Worm (Caenorhabditis elegans) whole organism, L2 larva: Measurements from ENCODE around the gene C01G10.4.

ENCODE experiments used
- C34F6.9 ChIP-seq: fragments of 150-350 bp; optimal IDR thresholded peaks from 2 replicates; lab custom pipeline; 2014; ENCODE audit warnings: missing biosample characterization, missing genetic modification characterization
- Y55F3AM.14 ChIP-seq: fragments of 200-800 bp; sonication (Bioruptor generic); optimal IDR thresholded peaks from 2 replicates; lab custom pipeline; 2018; ENCODE audit warnings: mild to moderate bottlenecking, missing genetic modification characterization, missing compliant biosample characterization
- ZK546.5 ChIP-seq: sonication (generic microtip); optimal IDR thresholded peaks from 2 replicates; lab custom pipeline; 2017; ENCODE audit warnings: missing biosample characterization, missing genetic modification characterization
- aly-2 ChIP-seq: fragments of 150-350 bp; optimal IDR thresholded peaks from 2 replicates; lab custom pipeline; 2014; ENCODE audit warnings: missing biosample characterization, missing genetic modification characterization
- ama-1 ChIP-seq: fragments of 150-350 bp; optimal IDR thresholded peaks from 2 replicates; lab custom pipeline; 2018; ENCODE audit warnings: inconsistent platforms
- blmp-1 ChIP-seq: sonication (generic microtip); optimal IDR thresholded peaks from 2 replicates; lab custom pipeline; 2017; ENCODE audit warnings: missing genetic modification characterization, mild to moderate bottlenecking, missing compliant biosample characterization, antibody characterized with exemption, moderate library complexity; ENCODE audit not compliant: insufficient read depth
- ceh-16 ChIP-seq: fragments of 150-350 bp; optimal IDR thresholded peaks from 2 replicates; lab custom pipeline; 2014; ENCODE audit warnings: missing biosample characterization, missing genetic modification characterization
- ceh-82 ChIP-seq: fragments of 150-350 bp; optimal IDR thresholded peaks from 2 replicates; lab custom pipeline; 2014; ENCODE audit warnings: missing biosample characterization, missing genetic modification characterization
- crh-2 ChIP-seq: sonication (generic microtip); optimal IDR thresholded peaks from 2 replicates; lab custom pipeline; 2017; ENCODE audit warnings: missing biosample characterization, missing genetic modification characterization
- dmd-4 ChIP-seq: sonication (generic microtip); optimal IDR thresholded peaks from 2 replicates; lab custom pipeline; 2017; ENCODE audit warnings: missing biosample characterization, missing genetic modification characterization
- egl-27 ChIP-seq: sonication (generic microtip); optimal IDR thresholded peaks from 3 replicates; lab custom pipeline; 2017; ENCODE audit warnings: missing biosample characterization, missing genetic modification reagents, missing genetic modification characterization
- elt-1 ChIP-seq: fragments of 150-350 bp; optimal IDR thresholded peaks from 2 replicates; lab custom pipeline; 2014; ENCODE audit warnings: missing biosample characterization, missing genetic modification characterization
- elt-3 ChIP-seq: sonication (generic microtip); optimal IDR thresholded peaks from 2 replicates; lab custom pipeline; 2017; ENCODE audit warnings: missing biosample characterization, missing genetic modification characterization
- fos-1 ChIP-seq: fragments of 150-350 bp; optimal IDR thresholded peaks from 2 replicates; lab custom pipeline; 2014; ENCODE audit warnings: missing biosample characterization, missing genetic modification characterization
- gmeb-1 ChIP-seq: fragments of 150-350 bp; optimal IDR thresholded peaks from 2 replicates; lab custom pipeline; 2014; ENCODE audit warnings: missing biosample characterization, missing genetic modification characterization
- lin-11 ChIP-seq: fragments of 150-350 bp; sonication (generic microtip); optimal IDR thresholded peaks from 2 replicates; lab custom pipeline; 2014; ENCODE audit warnings: missing biosample characterization, missing genetic modification characterization, inconsistent platforms, mixed read lengths
- lin-13 ChIP-seq: fragments of 150-350 bp; optimal IDR thresholded peaks from 2 replicates; lab custom pipeline; 2014; ENCODE audit warnings: missing biosample characterization, missing genetic modification reagents, missing genetic modification characterization
- lsy-2 ChIP-seq, 2 experiments: fragments of 150-350 bp in 1 of 2; sonication (generic microtip) in 1 of 2; optimal IDR thresholded peaks; 2 replicates each; lab custom pipeline; 2014 to 2017; ENCODE audit warnings: missing biosample characterization in 2 of 2, missing genetic modification characterization in 2 of 2
- mab-5 ChIP-seq: fragments of 150-350 bp; optimal IDR thresholded peaks from 2 replicates; lab custom pipeline; 2014; ENCODE audit warnings: missing biosample characterization, missing genetic modification characterization
- nhr-10 ChIP-seq: sonication (generic microtip); optimal IDR thresholded peaks from 2 replicates; lab custom pipeline; 2017; ENCODE audit warnings: missing biosample characterization, missing genetic modification characterization
- nhr-11 ChIP-seq: fragments of 150-350 bp; optimal IDR thresholded peaks from 2 replicates; lab custom pipeline; 2014; ENCODE audit warnings: missing biosample characterization, missing genetic modification characterization
- nhr-12 ChIP-seq: fragments of 150-350 bp; optimal IDR thresholded peaks from 2 replicates; lab custom pipeline; 2014; ENCODE audit warnings: missing biosample characterization, missing genetic modification characterization
- nhr-129 ChIP-seq: fragments of 150-350 bp; optimal IDR thresholded peaks from 2 replicates; lab custom pipeline; 2014; ENCODE audit warnings: missing biosample characterization, missing genetic modification characterization
- nhr-237 ChIP-seq: fragments of 150-350 bp; optimal IDR thresholded peaks from 2 replicates; lab custom pipeline; 2014; ENCODE audit warnings: missing biosample characterization, missing genetic modification characterization
- nhr-25 ChIP-seq: fragments of 150-350 bp; sonication (generic microtip); optimal IDR thresholded peaks from 3 replicates; lab custom pipeline; 2014; ENCODE audit warnings: missing biosample characterization, missing genetic modification characterization
- nhr-6 ChIP-seq: fragments of 150-350 bp; optimal IDR thresholded peaks from 2 replicates; lab custom pipeline; 2014; ENCODE audit warnings: missing biosample characterization, missing genetic modification characterization
- peb-1 ChIP-seq: fragments of 150-350 bp; optimal IDR thresholded peaks from 2 replicates; lab custom pipeline; 2014; ENCODE audit warnings: missing biosample characterization, missing genetic modification characterization
- skn-1 ChIP-seq: sonication (generic microtip); optimal IDR thresholded peaks from 2 replicates; lab custom pipeline; 2017; ENCODE audit warnings: missing biosample characterization, missing genetic modification characterization
- sma-3 ChIP-seq: sonication (generic microtip); optimal IDR thresholded peaks from 2 replicates; lab custom pipeline; 2016; ENCODE audit warnings: missing genetic modification reagents, missing genetic modification characterization, missing compliant biosample characterization
- sma-9 ChIP-seq, 2 experiments: fragments of 150-350 bp in 1 of 2; sonication (generic microtip) in 1 of 2; optimal IDR thresholded peaks; 2 replicates each; lab custom pipeline; 2014 to 2016; ENCODE audit warnings: missing genetic modification characterization in 2 of 2, mild to moderate bottlenecking in 1 of 2, missing biosample characterization in 1 of 2, missing compliant biosample characterization in 1 of 2, missing genetic modification reagents in 1 of 2, moderate library complexity in 1 of 2
- unc-39 ChIP-seq: fragments of 150-350 bp; optimal IDR thresholded peaks from 2 replicates; lab custom pipeline; 2014; ENCODE audit warnings: missing biosample characterization, missing genetic modification characterization
- unc-55 ChIP-seq: fragments of 150-350 bp; sonication (generic microtip); optimal IDR thresholded peaks from 3 replicates; lab custom pipeline; 2014; ENCODE audit warnings: missing biosample characterization, missing genetic modification reagents, missing genetic modification characterization
- zag-1 ChIP-seq: fragments of 150-350 bp; optimal IDR thresholded peaks from 2 replicates; lab custom pipeline; 2014; ENCODE audit warnings: missing biosample characterization, missing genetic modification characterization
- ztf-11 ChIP-seq: sonication (generic microtip); optimal IDR thresholded peaks from 2 replicates; lab custom pipeline; 2017; ENCODE audit warnings: missing biosample characterization, missing genetic modification characterization

C01G10.4 gene

ce11 chrV:15071015-15071810 lies 18.3 kb upstream of the C01G10.4 start, which contains the start of gene unc-76 (continued):
- peak; percentile 42 for TF ChIP-seq nhr-25 (tag; lab: Kevin White, UChicago)
- TF ChIP-seq ztf-11 (tag; lab: Kevin White, UChicago), result no peak
- peak; percentile 83 for TF ChIP-seq egl-27
- TF ChIP-seq nhr-12, result no peak
- TF ChIP-seq peb-1 (tag; lab: Kevin White, UChicago), result no peak
- TF ChIP-seq sma-3 (GFP tag; lab: Kevin White, UChicago), result peak; percentile 33
- no peak for TF ChIP-seq aly-2
- peak; percentile 79 for TF ChIP-seq zag-1 (tag; lab: Kevin White, UChicago)
- no peak for TF ChIP-seq nhr-6 (tag; lab: Kevin White, UChicago)
- no peak for TF ChIP-seq gmeb-1 (tag; lab: Kevin White, UChicago)
- TF ChIP-seq ceh-16 (tag; lab: Kevin White, UChicago), result no peak
- TF ChIP-seq mab-5, result peak; percentile 86
- TF ChIP-seq elt-3 (tag; lab: Kevin White, UChicago), result no peak
- TF ChIP-seq fos-1 (tag; lab: Kevin White, UChicago), result peak; percentile 68
- no peak for TF ChIP-seq elt-1
- TF ChIP-seq ceh-82, result no peak
- peak; percentile 92 for TF ChIP-seq nhr-129
- TF ChIP-seq C34F6.9 (tag; lab: Kevin White, UChicago), result peak; percentile 96
- TF ChIP-seq dmd-4 (tag; lab: Kevin White, UChicago), result no peak

- TF ChIP-seq sma-3 (GFP tag; lab: Kevin White, UChicago) (no peak), unc-55 (no peak), nhr-10 (tag; lab: Kevin White, UChicago) (no peak), sma-9 (GFP tag; optimal IDR thresholded peaks at IDR 0.05; lab: Kevin White, UChicago) (no peak), sma-9 (tag; optimal IDR thresholded peaks at IDR 0.05; lab: Kevin White, UChicago) (no peak), nhr-11 (tag; lab: Kevin White, UChicago) (no peak), lin-13 (GFP tag; lab: Kevin White, UChicago) (no peak), C34F6.9 (tag; lab: Kevin White, UChicago) (no peak), ceh-82 (no peak), skn-1 (tag; lab: Kevin White, UChicago) (no peak), gmeb-1 (tag; lab: Kevin White, UChicago) (no peak), ama-1 (lab: Kevin White, UChicago) (no peak), elt-3 (tag; lab: Kevin White, UChicago) (no peak), lin-11 (tag; lab: Kevin White, UChicago) (no peak), blmp-1 (tag; lab: Kevin White, UChicago) (no peak)
Observed at ce11 chrV:15072738-15073137, 16.8 kb upstream of the C01G10.4 start.

- TF ChIP-seq zag-1 (tag; lab: Kevin White, UChicago) (peak; percentile 45), crh-2 (tag; lab: Kevin White, UChicago) (peak; percentile 32), sma-9 (GFP tag; optimal IDR thresholded peaks at IDR 0.05; lab: Kevin White, UChicago) (peak; percentile 39), sma-9 (tag; optimal IDR thresholded peaks at IDR 0.05; lab: Kevin White, UChicago) (no peak), elt-1 (no peak), dmd-4 (tag; lab: Kevin White, UChicago) (no peak), Y55F3AM.14 (GFP tag; lab: Kevin White, UChicago) (no peak), nhr-129 (peak; percentile 52), lsy-2 (tag; optimal IDR thresholded peaks at IDR 0.05; lab: Kevin White, UChicago) (peak in 1 of 2 experiments; percentile 35), C34F6.9 (tag; lab: Kevin White, UChicago) (peak; percentile 62), mab-5 (peak; percentile 11), unc-55 (peak; percentile 82)
Observed at ce11 chrV:15074907-15075306, 14.6 kb upstream of the C01G10.4 start.

ce11 chrV:15078560-15078959 lies 11.0 kb upstream of the C01G10.4 start:
- TF ChIP-seq aly-2, result no peak
- TF ChIP-seq nhr-11 (tag; lab: Kevin White, UChicago), result no peak
- no peak for TF ChIP-seq blmp-1 (tag; lab: Kevin White, UChicago)
- TF ChIP-seq lsy-2 (tag; optimal IDR thresholded peaks at IDR 0.05; lab: Kevin White, UChicago), result no peak
- TF ChIP-seq ZK546.5 (tag; lab: Kevin White, UChicago), result no peak
- TF ChIP-seq nhr-237, result no peak
- no peak for TF ChIP-seq mab-5
- TF ChIP-seq gmeb-1 (tag; lab: Kevin White, UChicago), result no peak
- TF ChIP-seq elt-1, result no peak
- no peak for TF ChIP-seq unc-39 (tag; lab: Kevin White, UChicago)
